Worm (Caenorhabditis elegans) whole organism, mixed stage, embryonic: ENCODE data around the gene C17E7.4.

Source experiments
- ceh-39 ChIP-seq: fragments of 150-350 bp; optimal IDR thresholded peaks from 2 replicates; lab custom pipeline; 2014; ENCODE audit warnings: missing biosample characterization, missing genetic modification characterization
- ces-1 ChIP-seq: fragments of 150-350 bp; optimal IDR thresholded peaks from 2 replicates; lab custom pipeline; 2014; ENCODE audit warnings: missing biosample characterization, missing genetic modification reagents, missing genetic modification characterization
- elt-3 ChIP-seq: fragments of 150-350 bp; optimal IDR thresholded peaks from 2 replicates; lab custom pipeline; 2014; ENCODE audit warnings: missing biosample characterization, missing genetic modification characterization
- flh-1 ChIP-seq: fragments of 200-800 bp; sonication (Bioruptor generic); optimal IDR thresholded peaks from 2 replicates; lab custom pipeline; 2018; ENCODE audit warnings: mild to moderate bottlenecking, missing genetic modification characterization, moderate library complexity, missing compliant biosample characterization
- lsy-2 ChIP-seq: fragments of 150-350 bp; optimal IDR thresholded peaks from 2 replicates; lab custom pipeline; 2014; ENCODE audit warnings: missing biosample characterization, missing genetic modification characterization
- nhr-237 ChIP-seq: fragments of 150-350 bp; optimal IDR thresholded peaks from 2 replicates; lab custom pipeline; 2014; ENCODE audit warnings: missing biosample characterization, missing genetic modification characterization
- nhr-28 ChIP-seq: fragments of 150-350 bp; optimal IDR thresholded peaks from 2 replicates; lab custom pipeline; 2014; ENCODE audit warnings: missing biosample characterization, missing genetic modification characterization
- nhr-76 ChIP-seq: sonication (generic microtip); optimal IDR thresholded peaks from 2 replicates; lab custom pipeline; 2017; ENCODE audit warnings: missing biosample characterization, missing genetic modification characterization
- unc-39 ChIP-seq: fragments of 150-350 bp; optimal IDR thresholded peaks from 2 replicates; lab custom pipeline; 2014; ENCODE audit warnings: missing biosample characterization, missing genetic modification characterization
- unc-62 ChIP-seq: fragments of 150-350 bp; optimal IDR thresholded peaks from 2 replicates; lab custom pipeline; 2014; ENCODE audit warnings: missing biosample characterization, missing genetic modification reagents, missing genetic modification characterization

DNA sequence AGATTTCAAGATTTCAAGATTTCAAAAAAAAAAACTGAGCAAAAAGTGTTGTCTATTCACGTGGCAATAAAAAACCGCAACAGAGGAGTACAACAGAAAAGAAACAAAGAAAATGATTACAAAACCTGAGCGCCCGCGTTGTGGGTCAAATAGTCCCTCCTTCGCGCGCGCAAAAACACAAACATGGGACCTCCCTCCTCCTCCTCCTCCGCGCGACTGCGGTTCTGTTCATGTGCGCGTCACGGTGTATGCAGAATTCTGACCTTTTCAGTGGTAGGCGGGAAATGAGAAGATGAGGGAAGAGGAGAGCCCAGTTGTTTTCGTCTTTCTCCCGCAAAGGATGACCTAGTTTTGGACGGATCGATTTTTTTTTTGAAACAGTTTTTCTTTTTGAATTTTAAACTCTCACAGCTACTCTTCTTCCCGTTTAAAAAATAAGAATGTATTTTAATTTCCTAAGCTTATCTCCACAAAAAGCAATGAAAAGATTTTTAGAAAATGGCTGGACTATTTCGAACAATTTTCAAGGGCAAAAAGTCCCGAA, at the start of gene C17E7.4:
- TF ChIP-seq unc-62 (GFP tag; lab: Kevin White, UChicago) (no peak), nhr-76 (tag; lab: Kevin White, UChicago) (no peak), unc-39 (tag; lab: Kevin White, UChicago) (no peak), lsy-2 (tag; lab: Kevin White, UChicago) (no peak), nhr-28 (tag; lab: Kevin White, UChicago) (no peak), elt-3 (tag; lab: Kevin White, UChicago) (no peak), ceh-39 (tag; lab: Kevin White, UChicago) (no peak), nhr-237 (no peak), flh-1 (GFP tag; lab: Kevin White, UChicago) (no peak), ces-1 (no peak)
